Fruit fly (Drosophila melanogaster) Kc167 (cell line): ENCODE results near the gene CG4935.

Experiments
- Myc ChIP-seq: fragments of >200 bp; optimal IDR thresholded peaks from 2 replicates; lab custom pipeline; 2017; ENCODE audit warnings: missing external identifiers
- Sin3A ChIP-seq: fragments of >200 bp; optimal IDR thresholded peaks from 2 replicates; lab custom pipeline; 2018; ENCODE audit warnings: missing external identifiers
- h ChIP-seq: fragments of >200 bp; optimal IDR thresholded peaks from 3 replicates; lab custom pipeline; 2018; ENCODE audit warnings: missing external identifiers
- insv ChIP-seq: fragments of >200 bp; optimal IDR thresholded peaks from 3 replicates; lab custom pipeline; 2018; ENCODE audit warnings: missing external identifiers
- psq ChIP-seq: fragments of >200 bp; optimal IDR thresholded peaks from 2 replicates; lab custom pipeline; 2017; ENCODE audit warnings: missing external identifiers
- ttk ChIP-seq: sonication (Bioruptor generic); optimal IDR thresholded peaks from 2 replicates; lab custom pipeline; 2017; ENCODE audit warnings: missing external identifiers

The CG4935 gene

DNA sequence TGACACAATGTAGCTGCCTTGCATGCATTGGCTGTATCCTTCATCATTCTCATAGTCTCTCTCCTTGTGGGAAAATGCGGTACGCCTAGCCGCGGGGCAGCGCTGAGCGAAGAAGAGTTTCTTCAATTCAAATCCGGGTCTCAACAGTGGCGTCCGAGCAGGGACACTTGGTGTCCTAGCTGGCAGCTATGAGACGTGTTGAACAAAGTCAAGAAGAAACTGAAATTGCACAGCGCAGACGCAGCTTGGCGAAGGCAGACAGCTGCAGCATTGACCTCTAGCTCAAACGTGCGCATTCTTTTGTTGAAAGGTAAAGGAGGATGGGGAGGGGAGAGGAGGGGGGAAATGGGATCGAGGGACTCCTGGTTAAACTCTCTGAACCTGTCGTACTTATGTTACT, 1.8 kb downstream of the CG4935 start:
- TF ChIP-seq h (lab: Kevin White, UChicago): no peak
- no peak for TF ChIP-seq insv (lab: Kevin White, UChicago)
- TF ChIP-seq Myc (lab: Kevin White, UChicago): no peak

DNA sequence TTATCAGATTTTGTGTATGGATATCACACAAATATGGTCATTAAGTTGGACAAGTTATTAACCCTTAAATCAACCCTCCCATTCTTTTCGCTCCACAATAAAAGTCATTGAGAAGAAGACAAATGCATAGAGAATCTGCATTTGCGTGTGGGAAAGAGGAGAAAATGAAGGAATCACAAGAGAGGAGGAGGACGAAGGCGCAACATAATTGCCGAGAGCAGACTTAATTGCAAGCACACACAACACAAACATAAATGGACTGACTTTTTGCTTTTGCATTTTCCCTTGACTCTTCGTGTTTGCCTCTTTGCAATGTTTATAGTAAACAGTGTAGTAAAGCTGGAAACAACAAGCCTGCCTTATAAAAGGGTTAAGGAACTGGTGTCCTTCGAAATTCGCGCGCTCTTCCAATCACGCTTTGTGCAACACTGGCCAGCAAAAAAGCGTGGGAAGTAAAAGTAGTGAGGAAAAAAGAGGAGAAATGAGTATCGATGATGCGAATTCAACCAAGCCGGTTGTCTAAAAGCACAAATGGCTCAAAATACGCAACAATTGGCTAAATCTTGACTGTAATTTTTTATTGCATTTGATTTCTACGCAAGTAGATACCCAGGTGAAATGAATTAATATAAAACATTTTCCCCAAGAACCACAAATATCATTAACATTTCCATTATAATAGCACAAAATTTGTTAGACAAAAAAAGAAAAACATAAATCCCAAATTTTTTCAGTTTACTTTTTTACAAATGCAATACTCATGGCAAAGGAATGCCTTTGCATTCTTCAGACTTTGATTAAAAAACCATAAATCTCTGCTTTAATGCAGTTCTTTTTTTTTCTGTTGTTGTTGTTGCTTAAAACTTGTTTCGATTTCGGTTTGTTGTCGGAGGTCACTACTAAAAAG, 5.5 kb downstream of the CG4935 start:
- no peak for TF ChIP-seq insv (lab: Kevin White, UChicago)
- TF ChIP-seq psq (lab: Kevin White, UChicago): no peak
- TF ChIP-seq h (lab: Kevin White, UChicago): no peak
- TF ChIP-seq ttk: no peak
- TF ChIP-seq Myc (lab: Kevin White, UChicago): no peak
- TF ChIP-seq Sin3A: no peak

DNA sequence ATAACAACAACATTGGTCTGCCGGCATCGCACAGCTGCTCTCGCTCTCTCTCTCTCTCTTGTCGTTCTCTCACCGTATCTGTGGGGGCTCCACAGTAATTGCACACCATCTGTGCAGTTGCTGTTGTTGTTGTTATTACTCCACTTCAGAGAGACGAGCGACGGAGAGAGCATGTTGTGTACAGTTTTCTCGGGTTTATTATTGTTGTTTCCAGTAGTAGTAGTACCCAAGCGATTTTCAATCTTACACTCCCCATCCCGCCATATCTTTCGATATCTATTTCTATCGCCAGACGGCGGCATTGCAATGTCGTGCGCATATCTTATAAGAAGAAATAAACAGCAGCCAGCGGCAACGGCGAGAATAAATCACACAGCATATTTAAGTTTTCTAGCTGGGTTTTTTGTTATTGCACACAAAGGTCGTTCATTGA, 6.2 kb downstream of the CG4935 start:
- TF ChIP-seq insv (lab: Kevin White, UChicago) (no peak), ttk (no peak), psq (lab: Kevin White, UChicago) (no peak), Myc (lab: Kevin White, UChicago) (no peak), h (lab: Kevin White, UChicago) (no peak), Sin3A (no peak)

DNA sequence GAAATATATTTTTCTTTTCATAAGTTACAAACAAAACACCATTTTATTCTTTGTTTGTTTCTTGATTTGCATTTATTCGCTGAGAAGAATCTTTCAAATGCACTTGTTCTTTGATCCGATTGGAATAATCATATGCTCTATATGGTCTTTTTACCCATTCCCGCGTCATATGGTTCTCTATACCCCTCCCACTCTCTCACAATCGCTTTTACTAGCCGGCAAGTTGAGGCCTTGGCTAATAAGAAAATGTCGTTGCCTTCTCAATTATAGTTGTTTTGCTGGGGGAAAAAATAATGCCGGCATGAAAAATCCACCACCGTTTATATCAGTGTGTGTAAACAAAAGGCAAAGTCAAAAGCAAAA, 6.9 kb downstream of the CG4935 start:
- no peak for TF ChIP-seq Sin3A
- no peak for TF ChIP-seq psq (lab: Kevin White, UChicago)
- TF ChIP-seq Myc (lab: Kevin White, UChicago): no peak
- TF ChIP-seq insv (lab: Kevin White, UChicago): no peak
- no peak for TF ChIP-seq ttk
- TF ChIP-seq h (lab: Kevin White, UChicago): no peak

DNA sequence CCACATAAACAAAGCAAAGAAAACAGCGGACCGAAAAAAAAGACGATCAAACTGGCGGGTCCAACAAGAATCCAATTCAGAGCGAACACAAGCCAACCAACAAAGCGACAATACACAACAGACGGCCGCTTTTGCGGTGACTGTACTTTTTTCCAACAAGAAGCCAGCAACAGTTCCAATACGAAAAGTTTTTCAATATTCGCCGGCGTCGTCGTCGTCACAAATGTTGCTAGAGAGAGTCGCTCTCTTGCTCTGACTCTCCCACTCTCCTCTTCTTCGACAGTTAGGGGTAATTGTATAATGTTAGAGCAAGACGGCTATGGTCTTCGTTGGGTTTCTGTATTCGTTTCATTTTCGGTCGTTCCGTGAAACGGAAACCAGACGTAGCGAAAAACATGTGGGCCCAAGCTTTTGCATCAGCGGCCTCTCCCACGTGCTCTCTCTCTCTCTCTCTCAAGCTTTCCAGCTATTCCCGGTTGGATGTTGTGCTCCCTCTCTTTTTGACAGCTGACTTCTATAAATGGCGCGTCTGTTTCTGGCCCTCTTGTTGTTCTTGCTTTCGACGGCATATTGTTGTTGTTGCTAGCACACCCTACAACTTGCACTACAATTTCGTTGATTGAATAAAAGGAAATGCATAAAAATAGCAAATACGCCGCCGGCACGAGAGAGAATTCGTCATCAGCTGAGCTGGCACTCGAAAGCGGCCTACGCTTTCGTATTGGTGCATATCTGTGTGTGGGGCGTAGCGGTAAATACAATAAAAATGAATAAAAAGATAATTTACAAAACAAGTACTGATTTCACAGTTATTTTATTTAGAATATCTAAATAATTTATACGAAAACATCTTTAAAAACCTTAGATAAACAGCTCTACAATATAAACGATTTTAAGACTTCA, 7.5 kb downstream of the CG4935 start:
- no peak for TF ChIP-seq h (lab: Kevin White, UChicago)
- TF ChIP-seq insv (lab: Kevin White, UChicago): no peak
- TF ChIP-seq Myc (lab: Kevin White, UChicago): no peak
- TF ChIP-seq Sin3A: no peak
- no peak for TF ChIP-seq psq (lab: Kevin White, UChicago)
- TF ChIP-seq ttk: no peak

DNA sequence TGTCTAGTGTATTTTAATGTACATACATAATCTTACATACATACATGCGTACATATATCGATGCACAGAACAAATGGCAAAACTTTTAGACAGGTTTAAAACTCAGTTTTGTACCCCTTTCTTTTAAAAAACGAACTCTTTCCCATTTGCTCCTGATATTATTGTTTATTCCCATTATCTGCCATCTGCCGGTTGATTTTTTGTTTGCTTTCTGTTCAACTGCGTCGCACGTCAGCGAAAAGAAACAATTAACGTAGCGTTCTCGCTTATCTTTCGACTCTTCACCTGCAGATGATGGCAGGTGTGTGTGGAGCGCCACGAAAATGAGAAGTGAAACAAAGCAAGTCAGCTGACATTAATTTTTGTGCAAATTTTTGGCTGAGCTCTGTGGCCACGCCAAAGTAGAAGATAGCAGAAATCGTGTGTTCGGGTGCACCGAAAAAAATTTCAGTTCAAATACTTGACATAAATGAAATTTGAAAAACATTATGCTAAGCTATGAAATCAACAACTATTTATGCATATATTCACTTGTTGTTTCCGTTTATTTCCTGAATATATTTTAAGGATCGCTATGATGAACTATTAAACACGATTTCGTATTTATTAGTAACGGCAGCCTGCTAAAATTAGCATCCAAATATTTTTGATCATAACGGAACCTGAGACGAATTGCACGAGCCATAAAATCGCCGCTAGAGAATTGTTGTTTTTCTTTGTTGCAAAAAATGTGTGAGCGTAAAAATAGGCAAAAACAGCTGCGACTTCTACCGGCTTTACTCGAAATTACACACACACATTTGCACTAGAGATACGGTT, 8.9 kb downstream of the CG4935 start:
- TF ChIP-seq insv (lab: Kevin White, UChicago) (no peak), Myc (lab: Kevin White, UChicago) (no peak), psq (lab: Kevin White, UChicago) (no peak), ttk (no peak), h (lab: Kevin White, UChicago) (no peak), Sin3A (no peak)

DNA sequence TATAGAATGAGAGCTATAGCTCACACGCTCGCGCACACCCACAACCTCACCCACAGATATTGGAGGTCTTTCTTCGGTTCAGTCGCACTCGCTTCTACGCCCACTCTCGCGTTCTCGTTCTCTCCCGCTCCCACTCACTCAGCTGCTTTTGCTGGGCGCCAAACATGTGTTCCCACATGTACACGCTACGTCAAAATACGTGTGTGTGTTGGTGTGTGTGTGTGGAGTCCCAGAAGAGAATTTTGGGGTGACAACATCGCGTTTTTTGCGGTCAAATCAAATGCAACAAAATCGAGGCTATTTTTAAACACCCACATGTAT, 9.5 kb downstream of the CG4935 start:
- no peak for TF ChIP-seq insv (lab: Kevin White, UChicago)
- TF ChIP-seq h (lab: Kevin White, UChicago): no peak
- TF ChIP-seq psq (lab: Kevin White, UChicago): no peak
- no peak for TF ChIP-seq ttk
- no peak for TF ChIP-seq Myc (lab: Kevin White, UChicago)
- TF ChIP-seq Sin3A: no peak

DNA sequence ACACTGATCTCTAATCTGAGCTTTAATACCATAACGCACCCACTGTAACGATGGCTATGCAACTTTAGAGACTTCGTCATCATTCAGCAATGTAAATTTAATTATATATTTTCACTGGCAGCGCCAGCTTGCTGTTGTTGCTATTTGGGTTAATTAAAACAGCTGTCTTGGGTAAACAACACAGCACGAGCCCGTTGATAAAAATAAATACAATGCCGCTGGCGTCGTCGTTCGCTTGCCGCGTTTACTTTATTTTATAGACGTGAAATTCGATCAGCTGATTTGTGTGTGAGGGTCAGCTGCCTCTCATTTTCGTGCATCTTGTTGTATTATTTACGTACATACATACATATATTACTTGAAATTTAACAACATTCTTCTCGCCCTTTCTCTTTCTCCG, 10.8 kb downstream of the CG4935 start:
- TF ChIP-seq psq (lab: Kevin White, UChicago) (no peak), ttk (no peak)

DNA sequence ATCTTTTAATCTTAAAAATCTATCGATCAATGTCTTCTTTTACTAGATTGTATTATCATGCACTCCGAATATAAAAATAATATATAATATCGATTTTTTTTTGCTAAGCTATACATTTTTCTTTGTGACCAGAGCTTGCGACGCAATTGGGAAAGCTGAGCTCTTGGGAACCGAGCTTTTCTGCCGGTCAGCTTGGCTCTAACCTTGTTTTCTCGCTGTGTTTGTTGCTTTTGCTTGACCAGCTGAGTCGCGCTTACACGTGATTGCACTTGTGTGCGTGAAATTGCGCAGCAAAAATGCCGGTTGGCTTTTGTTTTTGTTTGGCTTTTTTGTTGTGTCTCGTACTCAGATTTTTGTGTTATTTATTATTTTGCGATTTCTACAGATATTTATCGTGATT, 11.5 kb downstream of the CG4935 start:
- no peak for TF ChIP-seq ttk
- no peak for TF ChIP-seq insv (lab: Kevin White, UChicago)
- no peak for TF ChIP-seq Sin3A
- no peak for TF ChIP-seq h (lab: Kevin White, UChicago)
- TF ChIP-seq Myc (lab: Kevin White, UChicago): no peak
- TF ChIP-seq psq (lab: Kevin White, UChicago): no peak

DNA sequence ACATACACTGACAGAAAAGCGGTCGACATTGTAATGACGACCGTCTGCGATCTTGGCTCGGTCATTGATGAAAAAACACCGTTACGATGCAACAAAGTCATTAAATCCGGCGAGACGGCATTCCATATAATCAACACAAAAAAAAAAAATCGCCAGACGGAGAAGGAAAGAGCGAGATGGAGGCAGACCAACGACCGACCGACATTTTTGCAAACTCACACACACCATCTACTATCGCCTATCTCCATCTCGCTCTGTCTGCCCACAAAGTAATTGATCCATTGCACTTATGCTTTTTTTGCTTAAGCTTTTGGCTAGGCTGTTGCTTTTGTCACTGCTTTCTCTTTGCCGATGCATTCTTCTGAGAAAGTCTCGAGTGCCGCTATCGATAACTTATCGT, 12.2 kb downstream of the CG4935 start:
- TF ChIP-seq Myc (lab: Kevin White, UChicago): no peak
- TF ChIP-seq Sin3A: no peak
- no peak for TF ChIP-seq ttk
- TF ChIP-seq insv (lab: Kevin White, UChicago): no peak
- TF ChIP-seq h (lab: Kevin White, UChicago): no peak
- no peak for TF ChIP-seq psq (lab: Kevin White, UChicago)

DNA sequence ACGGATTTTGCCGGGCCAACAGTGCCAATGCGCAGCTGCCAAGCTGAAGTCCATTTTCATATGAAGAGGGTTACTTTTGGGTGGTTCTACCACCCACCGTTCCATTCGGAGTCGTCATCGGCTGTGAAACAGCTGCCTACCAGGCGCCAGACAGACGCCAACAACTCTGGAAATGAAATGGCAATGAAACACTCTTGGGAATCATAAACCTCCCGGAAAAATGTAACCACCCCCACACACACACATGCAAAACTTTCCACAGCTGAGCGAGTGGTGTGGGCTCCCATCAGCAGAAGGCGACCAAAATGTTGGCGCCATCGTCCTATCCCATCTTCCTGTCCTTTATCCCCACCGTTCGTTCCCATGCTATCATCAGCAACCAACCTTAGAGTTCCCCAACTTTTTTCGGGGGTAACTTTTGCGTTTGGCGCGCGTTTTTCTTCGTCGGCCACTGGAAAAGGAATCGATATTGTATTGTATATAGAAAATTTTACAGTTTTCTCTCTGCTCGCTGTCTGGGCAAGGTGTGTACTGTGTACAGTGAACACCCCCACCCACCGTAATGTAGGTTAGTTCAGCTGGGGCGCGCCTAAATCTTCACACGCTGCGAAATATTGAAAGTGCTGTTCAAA, 13.4 kb downstream of the CG4935 start:
- TF ChIP-seq insv (lab: Kevin White, UChicago): no peak
- no peak for TF ChIP-seq h (lab: Kevin White, UChicago)
- no peak for TF ChIP-seq ttk
- no peak for TF ChIP-seq Myc (lab: Kevin White, UChicago)
- TF ChIP-seq Sin3A: no peak
- no peak for TF ChIP-seq psq (lab: Kevin White, UChicago)
